Worm (Caenorhabditis elegans): ENCODE results near the gene sgca-1.

ce11 chrX:6746849-6747248 lies 42.5 kb downstream of the sgca-1 start:
- TF ChIP-seq madf-2 (tag; optimal IDR thresholded peaks at IDR 0.05): no peak
- no peak for TF ChIP-seq zip-5 (tag; optimal IDR thresholded peaks at IDR 0.05)
- no peak for TF ChIP-seq dmd-4 (tag; optimal IDR thresholded peaks at IDR 0.05; ENCODE audit: borderline replicate concordance)
- TF ChIP-seq pros-1 (tag; optimal IDR thresholded peaks at IDR 0.05): no peak
- TF ChIP-seq elt-2 (tag; optimal IDR thresholded peaks at IDR 0.05): no peak
- TF ChIP-seq ceh-31 (tag; optimal IDR thresholded peaks at IDR 0.05): no peak
- no peak for TF ChIP-seq T23F11.4 (GFP tag; optimal IDR thresholded peaks at IDR 0.05)
- TF ChIP-seq sox-4 (tag; optimal IDR thresholded peaks at IDR 0.05): no peak
- no peak for TF ChIP-seq nhr-232 (tag; optimal IDR thresholded peaks at IDR 0.05)
- TF ChIP-seq ahr-1 (tag; optimal IDR thresholded peaks at IDR 0.05): no peak
- no peak for TF ChIP-seq fkh-10 (GFP tag; optimal IDR thresholded peaks at IDR 0.05)

Measured in whole organism, late embryonic.